Fruit fly (Drosophila melanogaster): ENCODE data around the gene CG44174.

- TF ChIP-seq ss (GFP tag; optimal IDR thresholded peaks at IDR 0.05) (peak in 1 of 2 experiments; percentile 69), Sox102F (GFP tag; optimal IDR thresholded peaks at IDR 0.05) (no peak), CG11902 (GFP tag; optimal IDR thresholded peaks at IDR 0.05) (no peak), CG10631 (GFP tag; optimal IDR thresholded peaks at IDR 0.05) (no peak)
Measured at dm6 chr3R:19306439-19307120, 9.1 kb upstream of the CG44174 start.

Measured in whole organism, prepupa.